Worm (Caenorhabditis elegans) whole organism, L4 larva: ENCODE measurements around the gene D1054.19.

Experiments
- F10B5.3 ChIP-seq: sonication (generic microtip); optimal IDR thresholded peaks from 2 replicates; lab custom pipeline; 2016; ENCODE audit warnings: mild to moderate bottlenecking, missing genetic modification characterization, missing compliant biosample characterization
- F44E2.7 ChIP-seq: fragments of 200-800 bp; sonication (Bioruptor generic); IDR thresholded peaks from 2 replicates; pipeline ENCODE4 v2.1.2; 2022; ENCODE audit warnings: missing genetic modification characterization, missing compliant biosample characterization
- T20F7.1 ChIP-seq: fragments of 200-800 bp; sonication (Bioruptor generic); optimal IDR thresholded peaks from 2 replicates; lab custom pipeline; 2018; ENCODE audit warnings: mild to moderate bottlenecking, missing genetic modification characterization, missing compliant biosample characterization
- T26A8.4 ChIP-seq: fragments of 200-800 bp; sonication (Bioruptor generic); IDR thresholded peaks from 2 replicates; pipeline ENCODE4 v1.3.6; 2022; ENCODE audit warnings: missing genetic modification characterization, missing compliant biosample characterization
- Y5F2A.4 ChIP-seq: fragments of 200-800 bp; sonication (Bioruptor generic); optimal IDR thresholded peaks from 2 replicates; lab custom pipeline; 2018; ENCODE audit warnings: mild to moderate bottlenecking, missing genetic modification characterization, missing compliant biosample characterization
- aly-2 ChIP-seq: sonication (generic microtip); optimal IDR thresholded peaks from 2 replicates; lab custom pipeline; 2018; ENCODE audit warnings: missing biosample characterization, missing genetic modification characterization
- ceh-20 ChIP-seq: fragments of 200-800 bp; sonication (Bioruptor generic); IDR thresholded peaks from 2 replicates; pipeline ENCODE4 v1.3.6; 2022; ENCODE audit warnings: missing genetic modification reagents, missing genetic modification characterization, missing compliant biosample characterization
- ceh-44 ChIP-seq: fragments of 200-800 bp; sonication (Bioruptor generic); IDR thresholded peaks from 2 replicates; pipeline ENCODE4 v1.3.6; 2022; ENCODE audit warnings: missing genetic modification reagents, missing genetic modification characterization, missing compliant biosample characterization
- ceh-82 ChIP-seq: sonication (generic microtip); optimal IDR thresholded peaks from 2 replicates; lab custom pipeline; 2017; ENCODE audit warnings: missing biosample characterization, missing genetic modification characterization
- ces-1 ChIP-seq: fragments of 150-350 bp; sonication (generic microtip); optimal IDR thresholded peaks from 4 replicates; lab custom pipeline; 2014; ENCODE audit warnings: missing biosample characterization, missing genetic modification reagents, missing genetic modification characterization
- cey-2 ChIP-seq: sonication (generic microtip); optimal IDR thresholded peaks from 3 replicates; lab custom pipeline; 2017; ENCODE audit warnings: missing genetic modification characterization, mild to moderate bottlenecking, missing compliant biosample characterization, antibody characterized with exemption, borderline replicate concordance; ENCODE audit not compliant: insufficient read depth
- daf-8 ChIP-seq: fragments of 200-800 bp; sonication (Bioruptor generic); IDR thresholded peaks from 2 replicates; pipeline ENCODE4 v1.3.6; 2022; ENCODE audit warnings: missing genetic modification characterization, missing compliant biosample characterization
- dmd-6 ChIP-seq: fragments of 200-800 bp; sonication (Bioruptor generic); IDR thresholded peaks from 2 replicates; pipeline ENCODE4 v1.3.6; 2022; ENCODE audit warnings: missing genetic modification reagents, missing genetic modification characterization, missing compliant biosample characterization
- dmd-8 ChIP-seq: fragments of 200-800 bp; sonication (Bioruptor generic); IDR thresholded peaks from 2 replicates; pipeline ENCODE4 v1.3.6; 2022; ENCODE audit warnings: missing genetic modification characterization, missing compliant biosample characterization
- dmd-9 ChIP-seq: fragments of 200-800 bp; sonication (Bioruptor generic); IDR thresholded peaks from 2 replicates; pipeline ENCODE4 v1.3.6; 2022; ENCODE audit warnings: missing genetic modification reagents, missing genetic modification characterization, missing compliant biosample characterization
- dve-1 ChIP-seq: sonication (generic microtip); optimal IDR thresholded peaks from 2 replicates; lab custom pipeline; 2017; ENCODE audit warnings: antibody characterized with exemption, mild to moderate bottlenecking, missing genetic modification characterization, missing compliant biosample characterization; ENCODE audit not compliant: insufficient read depth
- egl-27 ChIP-seq: sonication (generic microtip); optimal IDR thresholded peaks from 3 replicates; lab custom pipeline; 2017; ENCODE audit warnings: missing biosample characterization, missing genetic modification reagents, missing genetic modification characterization
- fkh-10 ChIP-seq: fragments of 150-350 bp; optimal IDR thresholded peaks from 2 replicates; lab custom pipeline; 2014; ENCODE audit warnings: missing biosample characterization, missing genetic modification reagents, missing genetic modification characterization
- fos-1 ChIP-seq: fragments of 150-350 bp; optimal IDR thresholded peaks from 2 replicates; lab custom pipeline; 2014; ENCODE audit warnings: missing biosample characterization, missing genetic modification characterization
- hif-1 ChIP-seq, 2 experiments: sonication (generic microtip); optimal IDR thresholded peaks; 2 replicates each; lab custom pipeline; 2016 to 2017; ENCODE audit warnings: missing compliant biosample characterization in 2 of 2, missing genetic modification characterization in 2 of 2, missing genetic modification reagents in 2 of 2, missing genotype in 2 of 2, mild to moderate bottlenecking in 1 of 2
- hlh-11 ChIP-seq: fragments of 200-800 bp; sonication (Bioruptor generic); optimal IDR thresholded peaks from 2 replicates; lab custom pipeline; 2018; ENCODE audit warnings: mild to moderate bottlenecking, missing genetic modification characterization, missing compliant biosample characterization
- hlh-30 ChIP-seq: sonication (generic microtip); optimal IDR thresholded peaks from 2 replicates; lab custom pipeline; 2017; ENCODE audit warnings: antibody characterized with exemption, mild to moderate bottlenecking, missing genetic modification characterization, missing compliant biosample characterization; ENCODE audit not compliant: insufficient read depth
- lin-38 ChIP-seq: fragments of 200-800 bp; sonication (Bioruptor generic); IDR thresholded peaks from 2 replicates; pipeline ENCODE4 v1.3.6; 2022; ENCODE audit warnings: missing genetic modification reagents, missing genetic modification characterization, missing compliant biosample characterization
- nhr-102 ChIP-seq: sonication (generic microtip); optimal IDR thresholded peaks from 2 replicates; lab custom pipeline; 2016; ENCODE audit warnings: mild to moderate bottlenecking, missing genetic modification characterization, moderate library complexity, missing compliant biosample characterization
- nhr-11 ChIP-seq: fragments of 150-350 bp; optimal IDR thresholded peaks from 2 replicates; lab custom pipeline; 2014; ENCODE audit warnings: missing biosample characterization, missing genetic modification characterization
- nhr-237 ChIP-seq: sonication (generic microtip); optimal IDR thresholded peaks from 2 replicates; lab custom pipeline; 2017; ENCODE audit warnings: missing biosample characterization, missing genetic modification characterization
- saeg-2 ChIP-seq: fragments of 200-800 bp; sonication (Bioruptor generic); IDR thresholded peaks from 2 replicates; pipeline ENCODE4 v1.3.6; 2022; ENCODE audit warnings: missing genetic modification reagents, missing genetic modification characterization, missing compliant biosample characterization
- set-16 ChIP-seq: fragments of 200-800 bp; sonication (Bioruptor generic); IDR thresholded peaks from 2 replicates; pipeline ENCODE4 v1.3.6; 2022; ENCODE audit warnings: missing genetic modification reagents, missing genetic modification characterization, missing compliant biosample characterization
- snpc-1.2 ChIP-seq: fragments of 200-800 bp; sonication (Bioruptor generic); IDR thresholded peaks from 2 replicates; pipeline ENCODE4 v1.3.6; 2022; ENCODE audit warnings: missing genetic modification reagents, missing genetic modification characterization, missing compliant biosample characterization
- snpc-4 ChIP-seq: fragments of 150-350 bp; optimal IDR thresholded peaks from 2 replicates; lab custom pipeline; 2014; ENCODE audit warnings: missing biosample characterization, missing genetic modification characterization
- spr-1 ChIP-seq: sonication (generic microtip); optimal IDR thresholded peaks from 2 replicates; lab custom pipeline; 2016; ENCODE audit warnings: mild to moderate bottlenecking, missing genetic modification characterization, missing compliant biosample characterization
- spr-3 ChIP-seq: fragments of 200-800 bp; sonication (Bioruptor generic); optimal IDR thresholded peaks from 2 replicates; lab custom pipeline; 2018; ENCODE audit warnings: mild to moderate bottlenecking, missing genetic modification characterization, missing compliant biosample characterization
- tag-97 ChIP-seq: fragments of 200-800 bp; sonication (Bioruptor generic); IDR thresholded peaks from 2 replicates; pipeline ENCODE4 v1.3.6; 2022; ENCODE audit warnings: missing genetic modification characterization, missing compliant biosample characterization
- tra-1 ChIP-seq: fragments of 200-800 bp; sonication (Bioruptor generic); IDR thresholded peaks from 2 replicates; pipeline ENCODE4 v1.3.6; 2022; ENCODE audit warnings: missing genetic modification reagents, missing genetic modification characterization, missing compliant biosample characterization
- unc-39 ChIP-seq: sonication (generic microtip); optimal IDR thresholded peaks from 2 replicates; lab custom pipeline; 2017; ENCODE audit warnings: missing biosample characterization, missing genetic modification characterization
- unc-62 ChIP-seq, 3 experiments: fragments of 150-350 bp in 1 of 3; sonication (generic microtip); optimal IDR thresholded peaks in 2 of 3; peaks in 1 of 3; 1 replicate in 1 of 3; 2 replicates in 2 of 3; lab custom pipeline; 2014 to 2017; ENCODE audit warnings: missing biosample characterization in 3 of 3, missing genetic modification characterization in 3 of 3, missing genetic modification reagents in 3 of 3, missing genotype in 1 of 3
- zip-2 ChIP-seq: fragments of 150-350 bp; optimal IDR thresholded peaks from 2 replicates; lab custom pipeline; 2014; ENCODE audit warnings: missing biosample characterization, missing genetic modification characterization

Gene D1054.19

ce11 chrV:10792775-10793174, 2.8 kb upstream of the D1054.19 start, which contains the start of gene D1054.10:
Gene D1054.10 (minus strand): TSS chrV:10792875.
- TF ChIP-seq hlh-11 (tag; lab: Kevin White, UChicago) = no peak
- TF ChIP-seq spr-3 (GFP tag; lab: Kevin White, UChicago) = no peak
- no peak for TF ChIP-seq F44E2.7 (GFP tag; lab: Robert Waterston, UW)
- TF ChIP-seq T20F7.1 = no peak
- no peak for TF ChIP-seq hif-1 (tag; optimal IDR thresholded peaks at IDR 0.05; lab: Kevin White, UChicago)
- TF ChIP-seq zip-2 (tag; lab: Kevin White, UChicago) = no peak
- TF ChIP-seq aly-2 (tag; lab: Kevin White, UChicago) = no peak
- TF ChIP-seq cey-2 (tag; lab: Kevin White, UChicago) = no peak
- no peak for TF ChIP-seq spr-1
- no peak for TF ChIP-seq ces-1 (GFP tag; lab: Kevin White, UChicago)
- no peak for TF ChIP-seq nhr-237 (tag; lab: Kevin White, UChicago)
- TF ChIP-seq dve-1 (tag; lab: Kevin White, UChicago) = no peak
- TF ChIP-seq T26A8.4 = no peak

ce11 chrV:10793498-10793897, 2.1 kb upstream of the D1054.19 start, which contains the start of gene ule-3:
Gene ule-3 (plus strand): TSS chrV:10793798.
- TF ChIP-seq unc-62 (GFP tag; optimal IDR thresholded peaks at IDR 0.05 in 1 of 2; lab: Kevin White, UChicago) (peak in 1 of 2 experiments; percentile 32), unc-62 (tag; optimal IDR thresholded peaks at IDR 0.05; lab: Kevin White, UChicago) (no peak), zip-2 (tag; lab: Kevin White, UChicago) (no peak), saeg-2 (GFP tag; lab: Robert Waterston, UW) (no peak), lin-38 (GFP tag; lab: Robert Waterston, UW) (no peak), dmd-8 (GFP tag; lab: Robert Waterston, UW) (no peak)

- TF ChIP-seq F10B5.3 (no peak), set-16 (GFP tag; lab: Robert Waterston, UW) (peak; percentile 88; the same call in 1 of the 2 replicates)
These were observed 1.1 kb upstream of the D1054.19 start for ce11 chrV:10794463-10794862.

ce11 chrV:10798090-10798489, 2.5 kb downstream of the D1054.19 start, which contains the start of gene srh-184:
Gene srh-184 (minus strand): TSS chrV:10798190.
- TF ChIP-seq dmd-9 (GFP tag; lab: Robert Waterston, UW) (no peak), nhr-11 (tag; lab: Kevin White, UChicago) (no peak), nhr-102 (no peak), tag-97 (GFP tag; lab: Robert Waterston, UW) (no peak), dmd-6 (GFP tag; lab: Robert Waterston, UW) (no peak), snpc-4 (tag; lab: Kevin White, UChicago) (no peak), fos-1 (tag; lab: Kevin White, UChicago) (no peak), daf-8 (no peak), ceh-44 (no peak), unc-62 (GFP tag; optimal IDR thresholded peaks at IDR 0.05 in 1 of 2; lab: Kevin White, UChicago) (no peak), unc-62 (tag; optimal IDR thresholded peaks at IDR 0.05; lab: Kevin White, UChicago) (no peak), tra-1 (GFP tag; lab: Robert Waterston, UW) (no peak), unc-39 (tag; lab: Kevin White, UChicago) (no peak), Y5F2A.4 (no peak), ceh-20 (GFP tag; lab: Robert Waterston, UW) (no peak), ceh-82 (tag; lab: Kevin White, UChicago) (no peak), snpc-1.2 (GFP tag; lab: Robert Waterston, UW) (no peak), fkh-10 (GFP tag; lab: Kevin White, UChicago) (no peak), hlh-30 (tag; lab: Kevin White, UChicago) (no peak), egl-27 (tag; lab: Kevin White, UChicago) (no peak)
